Worm (Caenorhabditis elegans) whole organism, L1 larva: ENCODE results near the gene anp-1.

ENCODE experiments used
- C16A3.4 ChIP-seq: fragments of 150-350 bp; optimal IDR thresholded peaks from 2 replicates; lab custom pipeline; 2014; ENCODE audit warnings: missing biosample characterization, missing genetic modification characterization
- C34B4.2 ChIP-seq: sonication (generic microtip); optimal IDR thresholded peaks from 2 replicates; lab custom pipeline; 2017; ENCODE audit warnings: mild to moderate bottlenecking, missing genetic modification characterization, missing compliant biosample characterization
- F16B12.6 ChIP-seq: fragments of 150-350 bp; optimal IDR thresholded peaks from 2 replicates; lab custom pipeline; 2014; ENCODE audit warnings: missing biosample characterization, missing genetic modification characterization
- Y116A8C.19 ChIP-seq: sonication (generic microtip); optimal IDR thresholded peaks from 2 replicates; lab custom pipeline; 2016; ENCODE audit warnings: missing compliant biosample characterization, missing genetic modification characterization, borderline replicate concordance
- alr-1 ChIP-seq: fragments of 200-800 bp; sonication (Bioruptor generic); optimal IDR thresholded peaks from 2 replicates; lab custom pipeline; 2018; ENCODE audit warnings: borderline replicate concordance, mild to moderate bottlenecking, missing genetic modification characterization, missing compliant biosample characterization
- aly-2 ChIP-seq: fragments of 150-350 bp; optimal IDR thresholded peaks from 2 replicates; lab custom pipeline; 2014; ENCODE audit warnings: missing biosample characterization, missing genetic modification characterization
- blmp-1 ChIP-seq: fragments of 150-350 bp; optimal IDR thresholded peaks from 2 replicates; lab custom pipeline; 2014; ENCODE audit warnings: missing biosample characterization, missing genetic modification characterization
- ceh-63 ChIP-seq: fragments of 200-800 bp; sonication (Bioruptor generic); optimal IDR thresholded peaks from 2 replicates; lab custom pipeline; 2018; ENCODE audit warnings: mild to moderate bottlenecking, missing genetic modification characterization, missing compliant biosample characterization
- ceh-8 ChIP-seq: fragments of 200-800 bp; sonication (Bioruptor generic); optimal IDR thresholded peaks from 2 replicates; lab custom pipeline; 2018; ENCODE audit warnings: mild to moderate bottlenecking, missing genetic modification characterization, moderate library complexity, missing compliant biosample characterization
- ceh-82 ChIP-seq, 3 experiments: fragments of 150-350 bp in 1 of 3; sonication (generic microtip) in 2 of 3; optimal IDR thresholded peaks; 2 replicates each; lab custom pipeline; 2014 to 2017; ENCODE audit warnings: missing biosample characterization in 3 of 3, missing genetic modification characterization in 3 of 3
- ceh-90 ChIP-seq: sonication (generic microtip); optimal IDR thresholded peaks from 2 replicates; lab custom pipeline; 2016; ENCODE audit warnings: missing genetic modification characterization, missing compliant biosample characterization
- dsc-1 ChIP-seq: sonication (generic microtip); optimal IDR thresholded peaks from 2 replicates; lab custom pipeline; 2016; ENCODE audit warnings: mild to moderate bottlenecking, missing genetic modification characterization, missing compliant biosample characterization
- efl-1 ChIP-seq, 4 experiments: fragments of 150-350 bp; optimal IDR thresholded peaks in 3 of 4; peaks in 1 of 4; 1 replicate in 1 of 4; 2 replicates in 3 of 4; lab custom pipeline; 2014; ENCODE audit warnings: missing biosample characterization in 2 of 4, missing genetic modification characterization in 2 of 4, missing genetic modification reagents in 2 of 4
- egl-13 ChIP-seq: sonication (generic microtip); optimal IDR thresholded peaks from 2 replicates; lab custom pipeline; 2016; ENCODE audit warnings: missing genotype, missing genetic modification reagents, missing genetic modification characterization, missing compliant biosample characterization
- elt-3 ChIP-seq, 6 experiments: fragments of 150-350 bp in 1 of 6; sonication (generic microtip); optimal IDR thresholded peaks; 2 replicates each; lab custom pipeline; 2017 to 2018; ENCODE audit warnings: missing biosample characterization in 6 of 6, missing genetic modification characterization in 6 of 6, inconsistent platforms in 1 of 6
- fkh-10 ChIP-seq: sonication (generic microtip); optimal IDR thresholded peaks from 2 replicates; lab custom pipeline; 2017; ENCODE audit warnings: missing biosample characterization, missing genetic modification reagents, missing genetic modification characterization
- hlh-4 ChIP-seq: sonication (generic microtip); optimal IDR thresholded peaks from 2 replicates; lab custom pipeline; 2016; ENCODE audit warnings: mild to moderate bottlenecking, missing genetic modification characterization, missing compliant biosample characterization
- lin-14 ChIP-seq: fragments of 200-800 bp; sonication (Bioruptor generic); optimal IDR thresholded peaks from 2 replicates; lab custom pipeline; 2018; ENCODE audit warnings: mild to moderate bottlenecking, missing genetic modification characterization, moderate library complexity, missing compliant biosample characterization
- lsy-2 ChIP-seq, 2 experiments: fragments of 150-350 bp; optimal IDR thresholded peaks; 2 replicates each; lab custom pipeline; 2014; ENCODE audit warnings: missing biosample characterization in 2 of 2, missing genetic modification characterization in 2 of 2
- mab-9 ChIP-seq: fragments of 200-800 bp; sonication (Bioruptor generic); IDR thresholded peaks from 2 replicates; pipeline ENCODE4 v1.3.6; 2022; ENCODE audit warnings: missing genetic modification reagents, missing genetic modification characterization, missing compliant biosample characterization
- nhr-11 ChIP-seq: fragments of 150-350 bp; optimal IDR thresholded peaks from 2 replicates; lab custom pipeline; 2014; ENCODE audit warnings: missing biosample characterization, missing genetic modification characterization
- nhr-237 ChIP-seq: fragments of 150-350 bp; optimal IDR thresholded peaks from 2 replicates; lab custom pipeline; 2014; ENCODE audit warnings: missing biosample characterization, missing genetic modification characterization
- nhr-47 ChIP-seq: sonication (generic microtip); optimal IDR thresholded peaks from 2 replicates; lab custom pipeline; 2016; ENCODE audit warnings: mild to moderate bottlenecking, missing genetic modification characterization, moderate library complexity, missing compliant biosample characterization
- nhr-71 ChIP-seq: sonication (generic microtip); optimal IDR thresholded peaks from 2 replicates; lab custom pipeline; 2016; ENCODE audit warnings: mild to moderate bottlenecking, missing genetic modification characterization, moderate library complexity, missing compliant biosample characterization
- nhr-76 ChIP-seq: sonication (generic microtip); optimal IDR thresholded peaks from 2 replicates; lab custom pipeline; 2017; ENCODE audit warnings: missing biosample characterization, missing genetic modification characterization
- nhr-77 ChIP-seq: fragments of 150-350 bp; optimal IDR thresholded peaks from 2 replicates; lab custom pipeline; 2014; ENCODE audit warnings: missing biosample characterization, missing genetic modification characterization
- nhr-84 ChIP-seq: sonication (generic microtip); optimal IDR thresholded peaks from 2 replicates; lab custom pipeline; 2017; ENCODE audit warnings: missing biosample characterization, missing genetic modification characterization
- pax-3 ChIP-seq: fragments of 200-800 bp; sonication (Bioruptor generic); optimal IDR thresholded peaks from 2 replicates; lab custom pipeline; 2018; ENCODE audit warnings: mild to moderate bottlenecking, missing genetic modification characterization, moderate library complexity, missing compliant biosample characterization
- pqm-1 ChIP-seq: sonication (generic microtip); optimal IDR thresholded peaks from 3 replicates; lab custom pipeline; 2017; ENCODE audit warnings: missing biosample characterization, missing genetic modification characterization
- skn-1 ChIP-seq: fragments of 150-350 bp; optimal IDR thresholded peaks from 2 replicates; lab custom pipeline; 2014; ENCODE audit warnings: missing biosample characterization, missing genetic modification characterization
- snpc-4 ChIP-seq: fragments of 150-350 bp; optimal IDR thresholded peaks from 2 replicates; lab custom pipeline; 2014; ENCODE audit warnings: missing biosample characterization, missing genetic modification characterization
- sox-4 ChIP-seq: sonication (generic microtip); optimal IDR thresholded peaks from 2 replicates; lab custom pipeline; 2016; ENCODE audit warnings: missing genetic modification characterization, missing compliant biosample characterization
- swsn-7 ChIP-seq: sonication (generic microtip); optimal IDR thresholded peaks from 2 replicates; lab custom pipeline; 2016; ENCODE audit warnings: missing genetic modification characterization, missing compliant biosample characterization
- tbx-2 ChIP-seq: sonication (generic microtip); optimal IDR thresholded peaks from 2 replicates; lab custom pipeline; 2016; ENCODE audit warnings: missing genetic modification characterization, missing compliant biosample characterization
- xbp-1 ChIP-seq: sonication (generic microtip); optimal IDR thresholded peaks from 2 replicates; lab custom pipeline; 2016; ENCODE audit warnings: missing genetic modification characterization, missing compliant biosample characterization
- zag-1 ChIP-seq: fragments of 150-350 bp; optimal IDR thresholded peaks from 2 replicates; lab custom pipeline; 2014; ENCODE audit warnings: missing biosample characterization, missing genetic modification characterization
- ztf-4 ChIP-seq: fragments of 150-350 bp; optimal IDR thresholded peaks from 2 replicates; lab custom pipeline; 2014; ENCODE audit warnings: missing biosample characterization, missing genetic modification characterization

Gene anp-1

DNA sequence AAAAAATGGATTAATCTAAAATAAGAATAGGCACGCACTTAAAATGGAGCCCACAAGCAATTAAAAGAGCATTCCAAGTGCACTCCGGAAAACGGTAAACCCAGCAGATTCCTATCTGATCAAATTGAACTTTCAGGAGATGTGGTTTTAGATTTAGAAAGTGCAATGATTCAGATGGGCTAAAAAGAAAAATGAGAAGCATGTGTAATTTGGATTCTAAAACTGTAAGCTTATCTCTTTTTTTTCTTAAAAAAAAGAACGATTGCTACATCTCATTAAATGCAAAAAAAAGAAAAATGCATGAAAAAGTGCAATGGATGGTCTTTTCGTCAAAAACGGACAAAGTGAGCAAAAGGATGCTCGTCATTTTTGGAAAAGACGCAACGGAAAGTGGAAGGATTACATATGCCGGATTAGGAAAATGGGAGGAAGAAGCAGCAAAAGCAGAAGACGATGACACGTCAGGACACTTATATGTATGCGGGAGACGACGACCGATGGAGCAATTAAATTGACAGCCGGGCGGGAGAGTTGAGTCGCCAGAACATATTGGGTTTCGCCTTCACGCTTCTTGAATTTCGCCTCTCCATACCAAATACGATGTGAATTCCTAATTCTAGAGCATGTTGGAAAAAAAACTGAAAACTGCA lies 39.5 kb downstream of the anp-1 start:
- TF ChIP-seq pqm-1 (tag; lab: Kevin White, UChicago) (no peak), F16B12.6 (tag; lab: Kevin White, UChicago) (no peak), nhr-71 (tag; lab: Kevin White, UChicago) (no peak), elt-3 (tag; optimal IDR thresholded peaks at IDR 0.05; lab: Kevin White, UChicago) (no peak), nhr-47 (tag; lab: Kevin White, UChicago) (no peak), lin-14 (GFP tag; lab: Kevin White, UChicago) (peak; percentile 41), nhr-84 (no peak), ceh-90 (tag; lab: Kevin White, UChicago) (no peak), ztf-4 (tag; lab: Kevin White, UChicago) (no peak), snpc-4 (tag; lab: Kevin White, UChicago) (no peak), zag-1 (tag; lab: Kevin White, UChicago) (no peak), nhr-237 (tag; lab: Kevin White, UChicago) (no peak), C16A3.4 (tag; lab: Kevin White, UChicago) (no peak), nhr-77 (tag; lab: Kevin White, UChicago) (no peak), hlh-4 (no peak), mab-9 (GFP tag; lab: Robert Waterston, UW) (no peak), pax-3 (tag; lab: Kevin White, UChicago) (peak; percentile 32), nhr-76 (no peak), efl-1 (optimal IDR thresholded peaks at IDR 0.05; lab: Kevin White, UChicago) (no peak), efl-1 (GFP tag; optimal IDR thresholded peaks at IDR 0.05 in 1 of 2; lab: Kevin White, UChicago) (peak in 1 of 2 experiments; percentile 60), egl-13 (tag; lab: Kevin White, UChicago) (peak; percentile 8), alr-1 (tag; lab: Kevin White, UChicago) (no peak), swsn-7 (tag; lab: Kevin White, UChicago) (no peak), nhr-11 (tag; lab: Kevin White, UChicago) (no peak), ceh-8 (no peak), dsc-1 (tag; lab: Kevin White, UChicago) (peak; percentile 33), ceh-63 (GFP tag; lab: Kevin White, UChicago) (peak; percentile 13), ceh-82 (tag; optimal IDR thresholded peaks at IDR 0.05; lab: Kevin White, UChicago) (peak in 1 of 3 experiments; percentile 12), lsy-2 (tag; optimal IDR thresholded peaks at IDR 0.05; lab: Kevin White, UChicago) (no peak), skn-1 (tag; lab: Kevin White, UChicago) (no peak), Y116A8C.19 (tag; lab: Kevin White, UChicago) (no peak)

DNA sequence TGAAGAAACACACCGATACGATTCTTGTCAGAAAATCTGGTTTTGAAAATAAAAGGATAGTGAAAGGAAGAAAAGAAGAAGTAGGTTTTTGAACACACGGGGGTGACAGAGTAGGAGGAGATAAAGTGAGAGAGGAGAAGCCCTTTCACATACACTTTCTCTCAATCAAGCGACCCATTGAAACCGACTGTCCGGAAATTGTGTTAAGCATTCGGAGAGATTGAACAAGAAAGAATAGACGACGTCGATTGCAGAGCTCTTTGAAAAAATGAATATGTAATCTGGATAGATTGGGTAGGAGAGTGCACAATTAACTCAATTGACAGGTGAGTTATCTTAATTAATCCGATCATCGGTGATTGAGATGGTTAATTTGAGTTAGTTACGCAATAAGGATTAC lies 42.1 kb downstream of the anp-1 start:
- TF ChIP-seq blmp-1 (peak; percentile 64), mab-9 (GFP tag; lab: Robert Waterston, UW) (0 out of 2 replicates have a peak, but pooled peaks have one; percentile 19), sox-4 (tag; lab: Kevin White, UChicago) (no peak), lin-14 (GFP tag; lab: Kevin White, UChicago) (peak; percentile 66), fkh-10 (GFP tag; lab: Kevin White, UChicago) (peak; percentile 60)
- TF ChIP-seq, all 84 proteins: peak for 4

ce11 chrV:12904054-12904453 lies 44.8 kb downstream of the anp-1 start, which contains the start of gene ttr-27:
TSS of gene ttr-27 (minus strand) at chrV:12904098.
- no peak for TF ChIP-seq nhr-76
- TF ChIP-seq efl-1 (optimal IDR thresholded peaks at IDR 0.05; lab: Kevin White, UChicago): no peak
- TF ChIP-seq efl-1 (GFP tag; optimal IDR thresholded peaks at IDR 0.05 in 1 of 2; lab: Kevin White, UChicago): peak in 1 of 2 experiments; percentile 12
- TF ChIP-seq nhr-77 (tag; lab: Kevin White, UChicago): peak; percentile 23
- no peak for TF ChIP-seq aly-2 (tag; lab: Kevin White, UChicago)
- TF ChIP-seq C34B4.2: no peak
- peak; percentile 36 for TF ChIP-seq tbx-2 (tag; lab: Kevin White, UChicago)
- TF ChIP-seq xbp-1 (tag; lab: Kevin White, UChicago): no peak
- TF ChIP-seq lin-14 (GFP tag; lab: Kevin White, UChicago): peak; percentile 34
- no peak for TF ChIP-seq pqm-1 (tag; lab: Kevin White, UChicago)
- TF ChIP-seq nhr-11 (tag; lab: Kevin White, UChicago): no peak
